Fruit fly (Drosophila melanogaster) whole organism, prepupa: ENCODE results near the gene mtg.
A peak's percentile ranks its signal among the peaks of the same experiment; 100 is the strongest.

ENCODE experiments used
- Blimp-1 ChIP-seq: fragments of 200-800 bp; sonication (Bioruptor generic); optimal IDR thresholded peaks from 3 replicates; lab custom pipeline; 2017; ENCODE audit warnings: missing biosample characterization, missing genetic modification characterization, mild to moderate bottlenecking, moderate library complexity, missing genetic modification reagents
- CG10631 ChIP-seq: fragments of 200-800 bp; sonication (Bioruptor generic); optimal IDR thresholded peaks from 2 replicates; lab custom pipeline; 2016; ENCODE audit warnings: missing biosample characterization, missing genetic modification characterization
- CG10669 ChIP-seq: fragments of 200-800 bp; sonication (Bioruptor generic); optimal IDR thresholded peaks from 3 replicates; lab custom pipeline; 2018; ENCODE audit warnings: missing biosample characterization, mild to moderate bottlenecking, missing genetic modification characterization, moderate library complexity
- CG11902 ChIP-seq: fragments of 200-800 bp; sonication (Bioruptor generic); optimal IDR thresholded peaks from 3 replicates; lab custom pipeline; 2016; ENCODE audit warnings: missing biosample characterization, missing genetic modification characterization
- CG15336 ChIP-seq: fragments of 200-800 bp; sonication (Bioruptor generic); IDR thresholded peaks from 2 replicates; pipeline ENCODE4 v1.3.6; 2022; ENCODE audit warnings: missing biosample characterization, missing genetic modification characterization
- CG16779 ChIP-seq: fragments of 200-800 bp; sonication (Bioruptor generic); optimal IDR thresholded peaks from 3 replicates; lab custom pipeline; 2017; ENCODE audit warnings: missing biosample characterization, mild to moderate bottlenecking, missing genetic modification characterization
- CG31627 ChIP-seq: fragments of 200-800 bp; sonication (Bioruptor generic); optimal IDR thresholded peaks from 3 replicates; lab custom pipeline; 2016; ENCODE audit warnings: missing biosample characterization, missing genetic modification characterization
- CG4318 ChIP-seq: fragments of 200-800 bp; sonication (Bioruptor generic); optimal IDR thresholded peaks from 3 replicates; lab custom pipeline; 2017; ENCODE audit warnings: missing biosample characterization, mild to moderate bottlenecking, missing genetic modification characterization
- CG6276 ChIP-seq: fragments of 200-800 bp; sonication (Bioruptor generic); optimal IDR thresholded peaks from 2 replicates; lab custom pipeline; 2017; ENCODE audit warnings: missing biosample characterization, mild to moderate bottlenecking, missing genetic modification characterization
- CG6792 ChIP-seq: fragments of 200-800 bp; sonication (Bioruptor generic); optimal IDR thresholded peaks from 3 replicates; lab custom pipeline; 2016; ENCODE audit warnings: missing biosample characterization, missing genetic modification characterization
- CG6808 ChIP-seq: fragments of 200-800 bp; sonication (Bioruptor generic); optimal IDR thresholded peaks from 3 replicates; lab custom pipeline; 2017; ENCODE audit warnings: missing biosample characterization, missing genetic modification characterization, mild to moderate bottlenecking, moderate library complexity, missing genetic modification reagents
- CG8119 ChIP-seq: fragments of 200-800 bp; sonication (Bioruptor generic); IDR thresholded peaks from 3 replicates; pipeline ENCODE4 v1.3.6; 2022; ENCODE audit warnings: missing biosample characterization, missing genetic modification characterization
- CG9139 ChIP-seq: fragments of 200-800 bp; sonication (Bioruptor generic); optimal IDR thresholded peaks from 3 replicates; lab custom pipeline; 2017; ENCODE audit warnings: missing biosample characterization, mild to moderate bottlenecking, missing genetic modification characterization
- Eip75B ChIP-seq: fragments of 200-800 bp; sonication (Bioruptor generic); optimal IDR thresholded peaks from 3 replicates; lab custom pipeline; 2016; ENCODE audit warnings: missing biosample characterization, missing genetic modification characterization
- Ets21C ChIP-seq: fragments of 200-800 bp; sonication (Bioruptor generic); optimal IDR thresholded peaks from 3 replicates; lab custom pipeline; 2016; ENCODE audit warnings: missing biosample characterization, missing genetic modification characterization
- Ets96B ChIP-seq: fragments of 200-800 bp; optimal IDR thresholded peaks from 2 replicates; lab custom pipeline; 2019; ENCODE audit warnings: missing biosample characterization, mild to moderate bottlenecking, missing genetic modification characterization, moderate library complexity
- Gug ChIP-seq: fragments of 200-800 bp; sonication (Bioruptor generic); IDR thresholded peaks from 2 replicates; pipeline ENCODE4 v1.3.6; 2022; ENCODE audit warnings: missing biosample characterization, missing genetic modification characterization
- Hr39 ChIP-seq: fragments of 200-800 bp; sonication (Bioruptor generic); optimal IDR thresholded peaks from 2 replicates; lab custom pipeline; 2016; ENCODE audit warnings: missing biosample characterization, missing genetic modification characterization
- Lpt ChIP-seq: fragments of 200-800 bp; sonication (Bioruptor generic); optimal IDR thresholded peaks from 3 replicates; lab custom pipeline; 2016; ENCODE audit warnings: missing biosample characterization, missing genetic modification characterization
- Smox ChIP-seq: fragments of 200-800 bp; sonication (Bioruptor generic); optimal IDR thresholded peaks from 3 replicates; lab custom pipeline; 2016; ENCODE audit warnings: missing biosample characterization, missing genetic modification characterization
- Sox14 ChIP-seq: fragments of 200-800 bp; sonication (Bioruptor generic); optimal IDR thresholded peaks from 3 replicates; lab custom pipeline; 2016; ENCODE audit warnings: missing biosample characterization, missing genetic modification characterization
- Sox15 ChIP-seq: fragments of 200-800 bp; sonication (Bioruptor generic); optimal IDR thresholded peaks from 3 replicates; lab custom pipeline; 2016; ENCODE audit warnings: missing biosample characterization, missing genetic modification characterization
- cyc ChIP-seq: fragments of 200-800 bp; sonication (Bioruptor generic); optimal IDR thresholded peaks from 3 replicates; lab custom pipeline; 2016; ENCODE audit warnings: missing biosample characterization, missing genetic modification characterization
- dac ChIP-seq: fragments of 200-800 bp; sonication (Bioruptor generic); optimal IDR thresholded peaks from 2 replicates; lab custom pipeline; 2017; ENCODE audit warnings: missing biosample characterization, mild to moderate bottlenecking, missing genetic modification characterization
- fd59A ChIP-seq: fragments of 200-800 bp; sonication (Bioruptor generic); optimal IDR thresholded peaks from 2 replicates; lab custom pipeline; 2017; ENCODE audit warnings: missing biosample characterization, mild to moderate bottlenecking, missing genetic modification characterization, missing genetic modification reagents
- fkh ChIP-seq: fragments of 200-800 bp; sonication (Bioruptor generic); optimal IDR thresholded peaks from 3 replicates; lab custom pipeline; 2017; ENCODE audit warnings: missing biosample characterization, mild to moderate bottlenecking, missing genetic modification characterization, moderate library complexity
- net ChIP-seq: fragments of 200-800 bp; sonication (Bioruptor generic); optimal IDR thresholded peaks from 3 replicates; lab custom pipeline; 2016; ENCODE audit warnings: missing biosample characterization, missing genetic modification characterization
- pdm3 ChIP-seq: fragments of 200-800 bp; sonication (Bioruptor generic); optimal IDR thresholded peaks from 3 replicates; lab custom pipeline; 2016; ENCODE audit warnings: missing biosample characterization, missing genetic modification characterization
- spab ChIP-seq: fragments of 200-800 bp; sonication (Bioruptor generic); optimal IDR thresholded peaks from 2 replicates; lab custom pipeline; 2017; ENCODE audit warnings: missing biosample characterization, mild to moderate bottlenecking, missing genetic modification characterization, missing genetic modification reagents
- svp ChIP-seq: fragments of 200-800 bp; sonication (Bioruptor generic); peaks from one replicate; lab custom pipeline; 2016; ENCODE audit warnings: missing biosample characterization, missing genetic modification characterization
- topi ChIP-seq: fragments of 200-800 bp; sonication (Bioruptor generic); optimal IDR thresholded peaks from 3 replicates; lab custom pipeline; 2016; ENCODE audit warnings: missing biosample characterization, missing genetic modification characterization
- vri ChIP-seq: fragments of 200-800 bp; sonication (Bioruptor generic); optimal IDR thresholded peaks from 3 replicates; lab custom pipeline; 2016; ENCODE audit warnings: missing biosample characterization, mild to moderate bottlenecking, missing genetic modification characterization

mtg gene

dm6 chr3R:8288790-8289189 lies 38.5 kb downstream of the mtg start:
- TF ChIP-seq svp (peak; percentile 45), vri (GFP tag; lab: Kevin White, UChicago) (no peak)

DNA sequence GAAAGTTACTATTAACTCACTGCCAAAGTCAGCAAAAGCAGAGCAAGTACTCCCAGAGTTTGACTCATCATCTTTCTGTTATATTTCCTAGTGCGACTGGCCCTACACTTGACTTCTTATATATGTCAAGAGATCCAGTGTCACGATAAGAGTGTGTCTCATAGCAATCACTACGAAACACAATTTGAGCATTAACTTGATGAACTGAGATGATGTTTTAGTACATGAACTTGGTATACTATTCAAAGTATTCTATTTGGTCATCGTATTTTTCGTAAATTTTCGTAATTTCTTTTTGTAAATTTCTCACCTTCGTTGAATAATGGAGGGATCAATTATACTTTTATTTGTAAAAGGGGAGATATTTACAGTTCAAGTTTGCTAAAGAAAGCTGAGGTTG lies 40.2 kb downstream of the mtg start, which contains the start of gene CG11672:
TSS of gene CG11672 (minus strand) at position 101 of the 400 bp plus-strand sequence.
- no peak for TF ChIP-seq CG6808
- no peak for TF ChIP-seq CG8119
- TF ChIP-seq vri (GFP tag; lab: Kevin White, UChicago), result no peak
- no peak for TF ChIP-seq cyc
- no peak for TF ChIP-seq Smox (GFP tag; lab: Kevin White, UChicago)
- TF ChIP-seq Lpt (GFP tag; lab: Kevin White, UChicago), result no peak
- TF ChIP-seq CG6276, result no peak
- TF ChIP-seq CG11902, result no peak
- TF ChIP-seq Eip75B (GFP tag; lab: Kevin White, UChicago), result no peak
- TF ChIP-seq dac, result no peak
- TF ChIP-seq spab (GFP tag; lab: Kevin White, UChicago), result no peak

DNA sequence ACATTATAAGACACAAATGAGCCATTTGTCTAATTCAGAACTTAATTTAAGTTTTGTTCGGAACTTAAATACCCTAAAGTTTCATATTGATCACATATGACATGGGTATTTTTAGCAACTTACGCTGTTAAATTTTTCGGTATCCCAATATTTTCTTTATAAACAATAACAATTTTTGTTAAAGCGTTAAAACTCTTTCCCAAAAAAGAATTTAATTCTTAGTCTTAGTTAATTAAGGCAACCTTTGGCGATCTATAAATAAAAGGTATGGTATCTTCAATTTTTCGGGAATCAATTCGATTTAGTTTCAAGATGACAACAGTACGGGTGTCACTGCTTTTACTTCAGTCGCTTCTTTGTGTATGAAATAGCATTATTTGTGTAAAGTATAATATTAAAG lies 40.6 kb downstream of the mtg start, which contains the start of gene CG31464:
TSS of gene CG31464 (plus strand) at position 301 of the 400 bp plus-strand sequence.
- TF ChIP-seq fkh (GFP tag; lab: Kevin White, UChicago) (no peak), CG9139 (GFP tag; lab: Kevin White, UChicago) (no peak), net (no peak), CG31627 (GFP tag; lab: Kevin White, UChicago) (no peak), Blimp-1 (GFP tag; lab: Kevin White, UChicago) (no peak)

- TF ChIP-seq CG6792 (GFP tag; lab: Kevin White, UChicago), result no peak
- TF ChIP-seq Ets96B, result no peak
- no peak for TF ChIP-seq fd59A
- no peak for TF ChIP-seq svp
- TF ChIP-seq vri (GFP tag; lab: Kevin White, UChicago), result no peak
- no peak for TF ChIP-seq Eip75B (GFP tag; lab: Kevin White, UChicago)
- no peak for TF ChIP-seq CG11902
- TF ChIP-seq topi (GFP tag; lab: Kevin White, UChicago), result no peak
- no peak for TF ChIP-seq CG10631 (GFP tag; lab: Kevin White, UChicago)
- no peak for TF ChIP-seq CG9139 (GFP tag; lab: Kevin White, UChicago)
- TF ChIP-seq CG16779 (tag; lab: Kevin White, UChicago), result no peak
- no peak for TF ChIP-seq Gug (GFP tag; lab: Robert Waterston, UW)
- TF ChIP-seq CG10669 (GFP tag; lab: Kevin White, UChicago), result no peak
- no peak for TF ChIP-seq pdm3 (GFP tag; lab: Kevin White, UChicago)
- TF ChIP-seq CG6276, result no peak
Measured at dm6 chr3R:8292034-8292433, 41.7 kb downstream of the mtg start, which contains the start of gene CG31463. Gene CG31463, plus strand, starts transcription at chr3R:8292335.

DNA sequence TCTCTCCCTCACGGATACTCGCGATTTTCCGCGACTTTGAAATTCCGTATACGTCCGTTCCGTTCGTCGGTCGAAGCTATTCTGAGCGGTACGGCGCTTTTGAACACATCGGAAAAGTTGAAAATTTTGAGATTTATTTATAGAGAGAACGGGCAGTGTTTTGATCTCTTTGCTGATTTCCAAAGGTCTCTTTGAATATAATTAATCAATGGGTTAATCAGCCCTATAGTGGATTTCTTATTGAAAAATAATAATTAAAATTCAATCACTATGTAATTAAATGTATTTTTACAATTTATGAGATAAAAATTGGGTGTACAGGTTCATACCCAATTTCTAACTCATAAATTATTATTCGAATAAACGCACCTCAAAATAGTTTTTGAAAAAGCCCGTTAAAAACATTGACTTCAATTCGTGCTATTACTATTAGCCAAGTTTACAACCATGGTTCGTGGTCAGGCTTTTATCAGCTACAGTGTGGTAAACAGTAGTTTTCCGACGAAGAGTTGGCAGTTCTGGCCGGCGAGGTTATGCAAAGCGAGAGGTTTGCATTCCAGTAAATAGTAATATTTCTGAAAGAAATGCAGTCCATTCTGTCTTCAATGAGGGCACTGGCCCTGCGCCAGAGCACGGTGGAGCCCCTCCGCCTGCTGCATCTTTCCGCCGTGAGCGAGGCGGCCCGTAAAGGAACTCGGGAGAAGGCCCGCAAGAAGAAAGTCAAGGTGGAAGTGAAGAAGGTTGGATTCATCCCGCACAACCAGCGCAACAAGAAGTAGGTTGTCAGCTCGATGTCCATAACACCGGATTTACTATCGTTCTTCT lies 50.8 kb downstream of the mtg start, which contains the start of the genes CG9626 and mRpL1:
TSS of gene CG9626 (minus strand) at position 51 of the 825 bp plus-strand sequence.
TSS of gene mRpL1 (plus strand) at position 513 of the 825 bp plus-strand sequence.
- TF ChIP-seq CG16779 (tag; lab: Kevin White, UChicago), result no peak
- TF ChIP-seq fkh (GFP tag; lab: Kevin White, UChicago), result no peak
- TF ChIP-seq CG4318 (GFP tag; lab: Kevin White, UChicago), result no peak
- no peak for TF ChIP-seq spab (GFP tag; lab: Kevin White, UChicago)
- TF ChIP-seq Hr39 (GFP tag; lab: Kevin White, UChicago), result no peak
- TF ChIP-seq Ets21C, result no peak
- TF ChIP-seq CG15336 (GFP tag; lab: Robert Waterston, UW), result no peak
- TF ChIP-seq Sox14 (GFP tag; lab: Kevin White, UChicago), result no peak
- no peak for TF ChIP-seq Blimp-1 (GFP tag; lab: Kevin White, UChicago)
- TF ChIP-seq CG6276, result no peak
- no peak for TF ChIP-seq Sox15
- TF ChIP-seq vri (GFP tag; lab: Kevin White, UChicago), result no peak
